Fruit fly (Drosophila melanogaster) whole organism, embryonic: ENCODE measurements around the gene CG5568.

ENCODE experiments used
- Atf-2 ChIP-seq: fragments of 200-800 bp; sonication (Bioruptor generic); optimal IDR thresholded peaks from 2 replicates; lab custom pipeline; 2016; ENCODE audit warnings: missing biosample characterization, missing genetic modification characterization
- B-H1 ChIP-seq: fragments of 200-800 bp; sonication (Bioruptor generic); IDR thresholded peaks from 3 replicates; pipeline ENCODE4 v1.3.6; 2022; ENCODE audit warnings: missing biosample characterization, missing genetic modification characterization
- Blimp-1 ChIP-seq: fragments of 200-800 bp; sonication (Bioruptor generic); optimal IDR thresholded peaks from 3 replicates; lab custom pipeline; 2018; ENCODE audit warnings: missing biosample characterization, missing genetic modification characterization, mild to moderate bottlenecking, moderate library complexity, missing genetic modification reagents
- CG10366 ChIP-seq: fragments of 200-800 bp; sonication (Bioruptor generic); IDR thresholded peaks from 2 replicates; pipeline ENCODE4 v1.3.6; 2022; ENCODE audit warnings: missing biosample characterization, missing genetic modification characterization
- CG10431 ChIP-seq: fragments of 200-800 bp; sonication (Bioruptor generic); optimal IDR thresholded peaks from 3 replicates; lab custom pipeline; 2018; ENCODE audit warnings: missing biosample characterization, mild to moderate bottlenecking, missing genetic modification characterization
- CG13894 ChIP-seq: fragments of 200-800 bp; sonication (Bioruptor generic); optimal IDR thresholded peaks from 3 replicates; lab custom pipeline; 2018; ENCODE audit warnings: missing biosample characterization, mild to moderate bottlenecking, missing genetic modification characterization, moderate library complexity
- CG14667 ChIP-seq: fragments of 200-800 bp; sonication (Bioruptor generic); IDR thresholded peaks from 2 replicates; pipeline ENCODE4 v1.3.6; 2022; ENCODE audit warnings: missing biosample characterization, missing genetic modification characterization
- CG14860 ChIP-seq: fragments of 200-800 bp; sonication (Bioruptor generic); IDR thresholded peaks from 3 replicates; pipeline ENCODE4 v1.3.6; 2022; ENCODE audit warnings: missing biosample characterization, missing genetic modification characterization; ENCODE audit not compliant: partially characterized antibody
- CG14965 ChIP-seq: fragments of 200-800 bp; sonication (Bioruptor generic); optimal IDR thresholded peaks from 2 replicates; lab custom pipeline; 2016; ENCODE audit warnings: missing biosample characterization, missing genetic modification characterization, borderline replicate concordance
- CG17186 ChIP-seq: fragments of 200-800 bp; sonication (Bioruptor generic); optimal IDR thresholded peaks from 3 replicates; lab custom pipeline; 2017; ENCODE audit warnings: missing biosample characterization, missing genetic modification reagents, missing genetic modification characterization
- CG17385 ChIP-seq: fragments of 200-800 bp; sonication (Bioruptor generic); optimal IDR thresholded peaks from 3 replicates; lab custom pipeline; 2018; ENCODE audit warnings: missing biosample characterization, mild to moderate bottlenecking, missing genetic modification characterization
- CG2116 ChIP-seq: fragments of 200-800 bp; sonication (Bioruptor generic); optimal IDR thresholded peaks from 3 replicates; lab custom pipeline; 2018; ENCODE audit warnings: missing biosample characterization, mild to moderate bottlenecking, missing genetic modification characterization
- CG2889 ChIP-seq: fragments of 200-800 bp; sonication (Bioruptor generic); IDR thresholded peaks from 3 replicates; pipeline ENCODE4 v1.3.6; 2022; ENCODE audit warnings: missing biosample characterization, missing genetic modification characterization
- CG31388 ChIP-seq: fragments of 200-800 bp; sonication (Bioruptor generic); optimal IDR thresholded peaks from 2 replicates; lab custom pipeline; 2016; ENCODE audit warnings: missing biosample characterization, missing genetic modification characterization
- CG6175 ChIP-seq: fragments of 200-800 bp; sonication (Bioruptor generic); IDR thresholded peaks from 3 replicates; pipeline ENCODE4 v1.3.6; 2022; ENCODE audit warnings: missing biosample characterization, missing genetic modification characterization
- CG6654 ChIP-seq: fragments of 200-800 bp; sonication (Bioruptor generic); optimal IDR thresholded peaks from 2 replicates; lab custom pipeline; 2017; ENCODE audit warnings: missing biosample characterization, mild to moderate bottlenecking, missing genetic modification characterization
- CG9609 ChIP-seq: fragments of 200-800 bp; sonication (Bioruptor generic); optimal IDR thresholded peaks from 3 replicates; lab custom pipeline; 2016; ENCODE audit warnings: missing biosample characterization, missing genetic modification characterization
- CG9727 ChIP-seq: fragments of 200-800 bp; sonication (Bioruptor generic); optimal IDR thresholded peaks from 3 replicates; lab custom pipeline; 2017; ENCODE audit warnings: missing biosample characterization, mild to moderate bottlenecking, missing genetic modification characterization
- CG9932 ChIP-seq: fragments of 200-800 bp; sonication (Bioruptor generic); IDR thresholded peaks from 2 replicates; pipeline ENCODE4 v1.3.6; 2022; ENCODE audit warnings: missing biosample characterization, missing genetic modification characterization
- Camta ChIP-seq: fragments of 200-800 bp; sonication (Bioruptor generic); optimal IDR thresholded peaks from 2 replicates; lab custom pipeline; 2016; ENCODE audit warnings: missing biosample characterization, missing genetic modification characterization
- Doc3 ChIP-seq: fragments of 200-800 bp; sonication (Bioruptor generic); IDR thresholded peaks from 3 replicates; pipeline ENCODE4 v1.3.6; 2022; ENCODE audit warnings: missing biosample characterization, missing genetic modification characterization; ENCODE audit not compliant: partially characterized antibody
- Dp ChIP-seq: fragments of 200-800 bp; sonication (Bioruptor generic); optimal IDR thresholded peaks from 2 replicates; lab custom pipeline; 2018; ENCODE audit warnings: missing biosample characterization, mild to moderate bottlenecking, missing genetic modification characterization, moderate library complexity
- E2f2 ChIP-seq: fragments of 200-800 bp; sonication (Bioruptor generic); IDR thresholded peaks from 2 replicates; pipeline ENCODE4 v1.3.6; 2022; ENCODE audit warnings: missing biosample characterization, missing genetic modification characterization
- GATAe ChIP-seq: fragments of 200-800 bp; sonication (Bioruptor generic); conservative IDR thresholded peaks from 2 replicates; pipeline ENCODE4 v1.3.6; 2022; ENCODE audit warnings: missing biosample characterization, missing genetic modification characterization
- Jarid2 ChIP-seq: fragments of 200-800 bp; sonication (Bioruptor generic); optimal IDR thresholded peaks from 3 replicates; lab custom pipeline; 2017; ENCODE audit warnings: mild to moderate bottlenecking, missing biosample characterization, missing genetic modification reagents, missing genetic modification characterization
- MBD-R2 ChIP-seq: fragments of 200-800 bp; sonication (Bioruptor generic); IDR thresholded peaks from 2 replicates; pipeline ENCODE4 v1.3.6; 2022; ENCODE audit warnings: missing biosample characterization, missing genetic modification characterization
- Meics ChIP-seq: fragments of 200-800 bp; sonication (Bioruptor generic); optimal IDR thresholded peaks from 2 replicates; lab custom pipeline; 2017; ENCODE audit warnings: missing biosample characterization, mild to moderate bottlenecking, missing genetic modification characterization
- Sox102F ChIP-seq: fragments of 200-800 bp; sonication (Bioruptor generic); optimal IDR thresholded peaks from 2 replicates; lab custom pipeline; 2018; ENCODE audit warnings: missing biosample characterization, mild to moderate bottlenecking, missing genetic modification characterization, moderate library complexity
- Stat92E ChIP-seq, 3 experiments: fragments of >200 bp in 2 of 3; fragments of 200-800 bp in 1 of 3; sonication (Bioruptor generic) in 1 of 3; optimal IDR thresholded peaks; 2 replicates each; lab custom pipeline; 2017 to 2019; ENCODE audit warnings: missing biosample characterization in 3 of 3, missing genetic modification characterization in 3 of 3, mild to moderate bottlenecking in 1 of 3, moderate library complexity in 1 of 3
- Taf1 ChIP-seq: fragments of 200-800 bp; sonication (Bioruptor generic); IDR thresholded peaks from 2 replicates; pipeline ENCODE4 v1.3.6; 2022; ENCODE audit warnings: missing biosample characterization, missing genetic modification characterization
- ato ChIP-seq: fragments of 200-800 bp; sonication (Bioruptor generic); IDR thresholded peaks from 2 replicates; pipeline ENCODE4 v1.3.6; 2022; ENCODE audit warnings: missing biosample characterization, missing genetic modification characterization; ENCODE audit not compliant: partially characterized antibody
- az2 ChIP-seq: fragments of 200-800 bp; sonication (Bioruptor generic); optimal IDR thresholded peaks from 3 replicates; lab custom pipeline; 2016; ENCODE audit warnings: missing biosample characterization, missing genetic modification characterization
- bowl ChIP-seq: fragments of 200-800 bp; sonication (Bioruptor generic); IDR thresholded peaks from 2 replicates; pipeline ENCODE4 v1.3.6; 2022; ENCODE audit warnings: missing biosample characterization, missing genetic modification characterization
- chif ChIP-seq, 2 experiments: fragments of 200-800 bp; sonication (Bioruptor generic); optimal IDR thresholded peaks; 3 replicates each; lab custom pipeline; 2016; ENCODE audit warnings: missing biosample characterization in 2 of 2, missing genetic modification characterization in 2 of 2
- dm ChIP-seq: fragments of 200-800 bp; sonication (Bioruptor generic); optimal IDR thresholded peaks from 3 replicates; lab custom pipeline; 2016; ENCODE audit warnings: missing biosample characterization, missing genetic modification characterization
- exex ChIP-seq: fragments of 200-800 bp; sonication (Bioruptor generic); optimal IDR thresholded peaks from 4 replicates; lab custom pipeline; 2018; ENCODE audit warnings: missing biosample characterization, mild to moderate bottlenecking, missing genetic modification characterization, moderate library complexity
- fd96Cb ChIP-seq: fragments of 200-800 bp; sonication (Bioruptor generic); optimal IDR thresholded peaks from 2 replicates; lab custom pipeline; 2018; ENCODE audit warnings: missing biosample characterization, mild to moderate bottlenecking, missing genetic modification characterization, moderate library complexity
- jigr1 ChIP-seq: fragments of 200-800 bp; sonication (Bioruptor generic); IDR thresholded peaks from 3 replicates; pipeline ENCODE4 v1.3.6; 2022; ENCODE audit warnings: missing biosample characterization, missing genetic modification characterization
- jumu ChIP-seq: fragments of 200-800 bp; sonication (Bioruptor generic); optimal IDR thresholded peaks from 3 replicates; lab custom pipeline; 2016; ENCODE audit warnings: missing biosample characterization, missing genetic modification characterization
- lola ChIP-seq, 3 experiments: fragments of >200 bp in 2 of 3; fragments of 200-800 bp in 1 of 3; sonication (Bioruptor generic) in 1 of 3; optimal IDR thresholded peaks; 2 replicates each; lab custom pipeline; 2017 to 2019; ENCODE audit warnings: missing biosample characterization in 3 of 3, missing genetic modification characterization in 3 of 3, mild to moderate bottlenecking in 1 of 3, moderate library complexity in 1 of 3
- nom ChIP-seq: fragments of 200-800 bp; sonication (Bioruptor generic); optimal IDR thresholded peaks from 2 replicates; lab custom pipeline; 2017; ENCODE audit warnings: missing biosample characterization, missing genetic modification characterization, mild to moderate bottlenecking, moderate library complexity, missing genetic modification reagents
- peb ChIP-seq: fragments of 200-800 bp; sonication (Bioruptor generic); IDR thresholded peaks from 2 replicates; pipeline ENCODE4 v1.3.6; 2022; ENCODE audit warnings: missing biosample characterization, missing genetic modification characterization
- repo ChIP-seq: fragments of 200-800 bp; sonication (Bioruptor generic); optimal IDR thresholded peaks from 2 replicates; lab custom pipeline; 2016; ENCODE audit warnings: missing biosample characterization, missing genetic modification characterization
- ro ChIP-seq: fragments of 200-800 bp; sonication (Bioruptor generic); IDR thresholded peaks from 2 replicates; pipeline ENCODE4 v1.3.6; 2022; ENCODE audit warnings: missing biosample characterization, missing genetic modification characterization
- schlank ChIP-seq: fragments of 200-800 bp; sonication (Bioruptor generic); optimal IDR thresholded peaks from 2 replicates; lab custom pipeline; 2018; ENCODE audit warnings: missing biosample characterization, mild to moderate bottlenecking, missing genetic modification characterization
- ssp ChIP-seq: fragments of 200-800 bp; sonication (Bioruptor generic); IDR thresholded peaks from 2 replicates; pipeline ENCODE4 v1.3.6; 2022; ENCODE audit warnings: missing biosample characterization, missing genetic modification characterization
- tin ChIP-seq: fragments of 200-800 bp; sonication (Bioruptor generic); optimal IDR thresholded peaks from 3 replicates; lab custom pipeline; 2016; ENCODE audit warnings: missing biosample characterization, missing genetic modification characterization
- trh ChIP-seq: fragments of 200-800 bp; sonication (Bioruptor generic); optimal IDR thresholded peaks from 2 replicates; lab custom pipeline; 2016; ENCODE audit warnings: missing biosample characterization, missing genetic modification characterization
- tx ChIP-seq: fragments of 200-800 bp; sonication (Bioruptor generic); optimal IDR thresholded peaks from 2 replicates; lab custom pipeline; 2016; ENCODE audit warnings: missing biosample characterization, missing genetic modification characterization

The CG5568 gene

DNA sequence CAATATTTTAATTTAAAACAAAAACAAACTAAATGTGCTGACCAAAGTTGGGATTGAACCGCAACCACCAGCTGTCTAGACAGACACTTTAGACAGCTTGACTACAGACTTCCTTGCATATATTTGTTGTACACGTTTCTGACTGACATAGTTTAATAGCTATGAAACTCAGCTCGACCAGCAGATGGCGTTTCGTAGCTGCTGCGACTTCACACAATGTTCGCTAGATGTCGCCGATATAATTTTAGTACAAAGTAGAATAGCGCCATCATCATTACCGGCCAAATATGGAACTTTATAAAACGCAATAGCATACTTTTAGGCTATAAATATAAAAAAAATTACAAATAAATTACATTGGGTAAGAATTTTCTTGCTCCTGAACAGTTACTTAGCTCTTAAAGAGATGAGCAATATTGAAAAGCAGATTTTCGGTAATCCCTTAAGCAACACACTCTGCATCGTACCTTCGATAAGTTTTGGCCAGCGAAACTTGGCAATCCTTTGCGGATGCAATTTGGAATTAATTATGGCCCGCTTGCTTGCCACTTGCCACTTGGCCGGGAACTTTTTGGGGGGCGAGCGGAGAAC is 1.6 kb upstream of the CG5568 start (continued):
- TF ChIP-seq ato (GFP tag; lab: Robert Waterston, UW) (0 out of 2 replicates have a peak, but pooled peaks have one; percentile 43), CG14965 (GFP tag; lab: Kevin White, UChicago) (peak; percentile 50), lola (GFP tag; optimal IDR thresholded peaks at IDR 0.05; lab: Kevin White, UChicago) (no peak), CG10366 (peak; percentile 78), ro (no peak; the same call in 1 of the 2 replicates), Blimp-1 (GFP tag; lab: Kevin White, UChicago) (peak; percentile 71), CG9609 (GFP tag; lab: Kevin White, UChicago) (peak; percentile 26), tx (GFP tag; lab: Kevin White, UChicago) (peak; percentile 18), CG9932 (GFP tag; lab: Robert Waterston, UW) (peak; percentile 88), az2 (GFP tag; lab: Kevin White, UChicago) (peak; percentile 67), fd96Cb (tag; lab: Kevin White, UChicago) (peak; percentile 57), CG6654 (GFP tag; lab: Kevin White, UChicago) (peak; percentile 23), CG14667 (GFP tag; lab: Robert Waterston, UW) (peak; percentile 59), Atf-2 (GFP tag; lab: Kevin White, UChicago) (no peak), Dp (GFP tag; lab: Kevin White, UChicago) (no peak), CG13894 (tag; lab: Kevin White, UChicago) (peak; percentile 90), Sox102F (peak; percentile 61), CG17385 (no peak), Meics (GFP tag; lab: Kevin White, UChicago) (peak; percentile 74), CG31388 (GFP tag; lab: Kevin White, UChicago) (peak; percentile 54), Stat92E (GFP tag; optimal IDR thresholded peaks at IDR 0.05; lab: Kevin White, UChicago) (peak in 1 of 3 experiments; percentile 67), Doc3 (GFP tag; lab: Robert Waterston, UW) (no peak), CG2889 (no peak), jigr1 (GFP tag; lab: Robert Waterston, UW) (no peak), CG14860 (GFP tag; lab: Robert Waterston, UW) (no peak), CG9727 (GFP tag; lab: Kevin White, UChicago) (no peak), Camta (GFP tag; lab: Kevin White, UChicago) (peak; percentile 79), B-H1 (GFP tag; lab: Robert Waterston, UW) (peak; percentile 24; the same call in 1 of the 3 replicates), CG2116 (peak; percentile 22), CG10431 (GFP tag; lab: Kevin White, UChicago) (no peak), schlank (tag; lab: Kevin White, UChicago) (no peak), chif (GFP tag; optimal IDR thresholded peaks at IDR 0.05; lab: Kevin White, UChicago) (peak; percentile 18 to 69), Taf1 (GFP tag; lab: Robert Waterston, UW) (no peak), jumu (no peak), Jarid2 (GFP tag; lab: Kevin White, UChicago) (peak; percentile 52), tin (peak; percentile 88), ssp (GFP tag; lab: Robert Waterston, UW) (peak; percentile 65), E2f2 (GFP tag; lab: Robert Waterston, UW) (peak; percentile 48), CG17186 (GFP tag; lab: Kevin White, UChicago) (peak; percentile 4), CG6175 (GFP tag; lab: Robert Waterston, UW) (no peak), trh (GFP tag; lab: Kevin White, UChicago) (no peak), peb (peak; percentile 65), dm (GFP tag; lab: Kevin White, UChicago) (no peak), GATAe (GFP tag; lab: Robert Waterston, UW) (no peak), MBD-R2 (GFP tag; lab: Robert Waterston, UW) (peak; percentile 33; the same call in 1 of the 2 replicates), nom (no peak), bowl (GFP tag; lab: Robert Waterston, UW) (no peak), repo (GFP tag; lab: Kevin White, UChicago) (peak; percentile 58), exex (tag; lab: Kevin White, UChicago) (no peak)
